Worm (Caenorhabditis elegans) whole organism, L1 larva: ENCODE measurements around the gene nhr-171.

Experiments
- aha-1 ChIP-seq: fragments of 150-350 bp; optimal IDR thresholded peaks from 2 replicates; lab custom pipeline; 2014; ENCODE audit warnings: missing biosample characterization, missing genetic modification characterization
- ces-1 ChIP-seq: fragments of 150-350 bp; optimal IDR thresholded peaks from 2 replicates; lab custom pipeline; 2014; ENCODE audit warnings: missing biosample characterization, missing genetic modification reagents, missing genetic modification characterization
- dpl-1 ChIP-seq, 3 experiments: fragments of 150-350 bp in 2 of 3; sonication (generic microtip) in 1 of 3; optimal IDR thresholded peaks; 2 replicates each; lab custom pipeline; 2014 to 2017; ENCODE audit warnings: missing biosample characterization in 3 of 3, missing genetic modification characterization in 3 of 3, missing genetic modification reagents in 3 of 3
- lin-13 ChIP-seq: fragments of 150-350 bp; optimal IDR thresholded peaks from 2 replicates; lab custom pipeline; 2014; ENCODE audit warnings: missing biosample characterization, missing genetic modification reagents, missing genetic modification characterization
- nhr-90 ChIP-seq: sonication (generic microtip); optimal IDR thresholded peaks from 2 replicates; lab custom pipeline; 2016; ENCODE audit warnings: mild to moderate bottlenecking, missing genetic modification characterization, missing compliant biosample characterization; ENCODE audit not compliant: poor library complexity
- pag-3 ChIP-seq: sonication (generic microtip); optimal IDR thresholded peaks from 2 replicates; lab custom pipeline; 2017; ENCODE audit warnings: missing genetic modification characterization, mild to moderate bottlenecking, missing compliant biosample characterization, antibody characterized with exemption, borderline replicate concordance; ENCODE audit not compliant: insufficient read depth
- snpc-4 ChIP-seq: fragments of 150-350 bp; optimal IDR thresholded peaks from 2 replicates; lab custom pipeline; 2014; ENCODE audit warnings: missing biosample characterization, missing genetic modification characterization
- ztf-11 ChIP-seq, 2 experiments: sonication (generic microtip); optimal IDR thresholded peaks; 2 replicates each; lab custom pipeline; 2016 to 2017; ENCODE audit warnings: missing genetic modification characterization in 2 of 2, missing biosample characterization in 1 of 2, missing compliant biosample characterization in 1 of 2

- TF ChIP-seq snpc-4 (tag; lab: Kevin White, UChicago) (no peak), dpl-1 (GFP tag; optimal IDR thresholded peaks at IDR 0.05; lab: Kevin White, UChicago) (no peak), pag-3 (tag; lab: Kevin White, UChicago) (no peak), ces-1 (GFP tag; lab: Kevin White, UChicago) (no peak), ztf-11 (tag; optimal IDR thresholded peaks at IDR 0.05; lab: Kevin White, UChicago) (no peak), lin-13 (no peak), aha-1 (tag; lab: Kevin White, UChicago) (no peak), nhr-90 (tag; lab: Kevin White, UChicago) (no peak)
Measured at ce11 chrV:7492924-7493323, 18.6 kb upstream of the nhr-171 start, which contains the start of gene srbc-10.
